Worm (Caenorhabditis elegans) whole organism, L4/young adult: Measurements from ENCODE around the gene T26E4.2.

Experiments used
- W03F9.2 ChIP-seq: fragments of 150-350 bp; optimal IDR thresholded peaks from 2 replicates; lab custom pipeline; 2014; ENCODE audit warnings: missing biosample characterization, missing genetic modification characterization
- dao-5 ChIP-seq: sonication (generic microtip); optimal IDR thresholded peaks from 2 replicates; lab custom pipeline; 2016; ENCODE audit warnings: missing genotype, missing genetic modification characterization, moderate library complexity, missing compliant biosample characterization
- him-1 ChIP-seq: sonication (generic microtip); optimal IDR thresholded peaks from 2 replicates; lab custom pipeline; 2016; ENCODE audit warnings: missing genotype, missing genetic modification reagents, missing genetic modification characterization, missing compliant biosample characterization

DNA sequence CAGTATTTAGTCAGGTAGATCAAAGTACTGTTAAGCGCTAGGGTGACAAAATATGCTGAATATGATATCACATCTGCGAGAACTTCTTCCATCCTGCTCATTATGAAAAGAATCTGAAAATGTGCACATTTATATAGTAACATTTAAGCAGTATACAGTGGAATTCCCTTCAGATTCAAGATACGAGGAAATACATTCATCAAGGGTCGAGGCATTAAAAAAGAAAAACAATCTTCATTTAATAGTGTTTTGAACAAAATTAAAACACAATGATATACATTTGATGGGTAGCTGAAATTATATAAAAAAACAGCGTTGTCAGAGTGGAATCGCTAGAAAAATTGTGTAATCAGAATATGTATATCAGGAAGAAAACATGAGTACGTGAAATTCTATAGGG lies 45.5 kb upstream of the T26E4.2 start, which contains the start of gene str-27:
- no peak for TF ChIP-seq him-1
- no peak for TF ChIP-seq W03F9.2
- TF ChIP-seq dao-5 (tag; lab: Kevin White, UChicago) = no peak
